Fruit fly (Drosophila melanogaster) whole organism, embryonic: ENCODE results near the gene Rpn9.
A peak's percentile ranks its signal among the peaks of the same experiment; 100 is the strongest.

Experiments
- Ada2b ChIP-seq: fragments of 200-800 bp; sonication (Bioruptor generic); IDR thresholded peaks from 2 replicates; pipeline ENCODE4 v1.3.6; 2022; ENCODE audit warnings: missing biosample characterization, missing genetic modification characterization
- Atf-2 ChIP-seq: fragments of 200-800 bp; sonication (Bioruptor generic); optimal IDR thresholded peaks from 2 replicates; lab custom pipeline; 2016; ENCODE audit warnings: missing biosample characterization, missing genetic modification characterization
- B-H2 ChIP-seq: fragments of 200-800 bp; sonication (Bioruptor generic); optimal IDR thresholded peaks from 2 replicates; lab custom pipeline; 2018; ENCODE audit warnings: missing biosample characterization, mild to moderate bottlenecking, missing genetic modification characterization
- CG10979 ChIP-seq: fragments of 200-800 bp; sonication (Bioruptor generic); optimal IDR thresholded peaks from 2 replicates; lab custom pipeline; 2018; ENCODE audit warnings: missing biosample characterization, mild to moderate bottlenecking, missing genetic modification characterization, moderate library complexity
- CG11504 ChIP-seq: fragments of 200-800 bp; sonication (Bioruptor generic); optimal IDR thresholded peaks from 3 replicates; lab custom pipeline; 2019; ENCODE audit warnings: missing biosample characterization, mild to moderate bottlenecking, missing genetic modification characterization, moderate library complexity
- CG12104 ChIP-seq: fragments of 200-800 bp; sonication (Bioruptor generic); optimal IDR thresholded peaks from 3 replicates; lab custom pipeline; 2016; ENCODE audit warnings: missing biosample characterization, missing genetic modification characterization
- CG1233 ChIP-seq: fragments of 200-800 bp; sonication (Bioruptor generic); optimal IDR thresholded peaks from 4 replicates; lab custom pipeline; 2018; ENCODE audit warnings: missing biosample characterization, mild to moderate bottlenecking, missing genetic modification characterization
- CG13123 ChIP-seq: fragments of 200-800 bp; sonication (Bioruptor generic); optimal IDR thresholded peaks from 2 replicates; lab custom pipeline; 2016; ENCODE audit warnings: missing biosample characterization, missing genetic modification characterization
- CG13287 ChIP-seq: fragments of 200-800 bp; sonication (Bioruptor generic); IDR thresholded peaks from 2 replicates; pipeline ENCODE4 v1.3.6; 2022; ENCODE audit warnings: missing biosample characterization, missing genetic modification characterization; ENCODE audit not compliant: partially characterized antibody
- CG13296 ChIP-seq: fragments of 200-800 bp; sonication (Bioruptor generic); optimal IDR thresholded peaks from 3 replicates; lab custom pipeline; 2018; ENCODE audit warnings: missing biosample characterization, mild to moderate bottlenecking, missing genetic modification characterization
- CG1832 ChIP-seq: fragments of 200-800 bp; sonication (Bioruptor generic); optimal IDR thresholded peaks from 2 replicates; lab custom pipeline; 2017; ENCODE audit warnings: missing biosample characterization, mild to moderate bottlenecking, missing genetic modification characterization, inconsistent platforms
- CG18619 ChIP-seq: fragments of 200-800 bp; sonication (Bioruptor generic); optimal IDR thresholded peaks from 3 replicates; lab custom pipeline; 2017; ENCODE audit warnings: missing biosample characterization, mild to moderate bottlenecking, missing genetic modification characterization
- CG30403 ChIP-seq: fragments of 200-800 bp; sonication (Bioruptor generic); optimal IDR thresholded peaks from 3 replicates; lab custom pipeline; 2016; ENCODE audit warnings: missing biosample characterization, missing genetic modification characterization
- CG31224 ChIP-seq: fragments of 200-800 bp; sonication (Bioruptor generic); IDR thresholded peaks from 2 replicates; pipeline ENCODE4 v1.3.6; 2022; ENCODE audit warnings: missing biosample characterization, missing genetic modification characterization
- CG31365 ChIP-seq: fragments of 200-800 bp; sonication (Bioruptor generic); optimal IDR thresholded peaks from 2 replicates; lab custom pipeline; 2018; ENCODE audit warnings: missing biosample characterization, mild to moderate bottlenecking, missing genetic modification characterization
- CG3163 ChIP-seq: fragments of 200-800 bp; sonication (Bioruptor generic); optimal IDR thresholded peaks from 3 replicates; lab custom pipeline; 2016; ENCODE audit warnings: missing biosample characterization, missing genetic modification characterization
- CG32767 ChIP-seq: fragments of 200-800 bp; sonication (Bioruptor generic); IDR thresholded peaks from 2 replicates; pipeline ENCODE4 v1.3.6; 2022; ENCODE audit warnings: missing biosample characterization, missing genetic modification characterization
- CG33557 ChIP-seq: fragments of 200-800 bp; sonication (Bioruptor generic); optimal IDR thresholded peaks from 2 replicates; lab custom pipeline; 2019; ENCODE audit warnings: missing biosample characterization, mild to moderate bottlenecking, missing genetic modification characterization, moderate library complexity
- CG3407 ChIP-seq: fragments of 200-800 bp; sonication (Bioruptor generic); optimal IDR thresholded peaks from 2 replicates; lab custom pipeline; 2018; ENCODE audit warnings: missing biosample characterization, mild to moderate bottlenecking, missing genetic modification characterization
- CG4424 ChIP-seq: fragments of 200-800 bp; sonication (Bioruptor generic); optimal IDR thresholded peaks from 3 replicates; lab custom pipeline; 2016; ENCODE audit warnings: missing biosample characterization, missing genetic modification characterization
- CG6854 ChIP-seq: fragments of 200-800 bp; sonication (Bioruptor generic); optimal IDR thresholded peaks from 3 replicates; lab custom pipeline; 2017; ENCODE audit warnings: missing biosample characterization, mild to moderate bottlenecking, missing genetic modification characterization
- CG7987 ChIP-seq: fragments of 200-800 bp; sonication (Bioruptor generic); optimal IDR thresholded peaks from 2 replicates; lab custom pipeline; 2018; ENCODE audit warnings: missing biosample characterization, mild to moderate bottlenecking, missing genetic modification characterization, moderate library complexity
- CG8290 ChIP-seq, 3 experiments: fragments of 200-800 bp; sonication (Bioruptor generic); optimal IDR thresholded peaks; 2 replicates each; lab custom pipeline; 2016 to 2019; ENCODE audit warnings: missing biosample characterization in 3 of 3, missing genetic modification characterization in 3 of 3, mild to moderate bottlenecking in 2 of 3, moderate library complexity in 1 of 3
- CG9797 ChIP-seq: fragments of 200-800 bp; sonication (Bioruptor generic); optimal IDR thresholded peaks from 3 replicates; lab custom pipeline; 2018; ENCODE audit warnings: missing biosample characterization, mild to moderate bottlenecking, missing genetic modification characterization
- ERR ChIP-seq: fragments of 200-800 bp; sonication (Bioruptor generic); optimal IDR thresholded peaks from 2 replicates; lab custom pipeline; 2016; ENCODE audit warnings: missing biosample characterization, missing genetic modification characterization
- HLH54F ChIP-seq: fragments of 200-800 bp; sonication (Bioruptor generic); optimal IDR thresholded peaks from 3 replicates; lab custom pipeline; 2016; ENCODE audit warnings: missing biosample characterization, missing genetic modification characterization
- HmgD ChIP-seq: fragments of 200-800 bp; sonication (Bioruptor generic); optimal IDR thresholded peaks from 3 replicates; lab custom pipeline; 2016; ENCODE audit warnings: missing biosample characterization, missing genetic modification characterization
- NK7.1 ChIP-seq: fragments of 200-800 bp; sonication (Bioruptor generic); optimal IDR thresholded peaks from 3 replicates; lab custom pipeline; 2016; ENCODE audit warnings: missing biosample characterization, missing genetic modification characterization
- Opbp ChIP-seq: fragments of 200-800 bp; sonication (Bioruptor generic); IDR thresholded peaks from 3 replicates; pipeline ENCODE4 v1.3.6; 2022; ENCODE audit warnings: missing biosample characterization, missing genetic modification characterization; ENCODE audit not compliant: partially characterized antibody
- Rfx ChIP-seq: fragments of 200-800 bp; sonication (Bioruptor generic); IDR thresholded peaks from 2 replicates; pipeline ENCODE4 v1.3.6; 2022; ENCODE audit warnings: missing biosample characterization, missing genetic modification characterization
- Spps ChIP-seq: fragments of 200-800 bp; sonication (Bioruptor generic); optimal IDR thresholded peaks from 2 replicates; lab custom pipeline; 2018; ENCODE audit warnings: missing biosample characterization, mild to moderate bottlenecking, missing genetic modification characterization
- TFAM ChIP-seq: fragments of 200-800 bp; sonication (Bioruptor generic); optimal IDR thresholded peaks from 2 replicates; lab custom pipeline; 2017; ENCODE audit warnings: missing biosample characterization, missing genetic modification characterization, inconsistent platforms
- ash1 ChIP-seq: fragments of 200-800 bp; sonication (Bioruptor generic); optimal IDR thresholded peaks from 2 replicates; lab custom pipeline; 2018; ENCODE audit warnings: missing biosample characterization, mild to moderate bottlenecking, missing genetic modification characterization
- bigmax ChIP-seq: fragments of 200-800 bp; sonication (Bioruptor generic); optimal IDR thresholded peaks from 2 replicates; lab custom pipeline; 2018; ENCODE audit warnings: missing biosample characterization, mild to moderate bottlenecking, missing genetic modification characterization
- chinmo ChIP-seq: fragments of 200-800 bp; sonication (Bioruptor generic); IDR thresholded peaks from 4 replicates; pipeline ENCODE4 v1.3.6; 2022; ENCODE audit warnings: missing biosample characterization, missing genetic modification characterization; ENCODE audit not compliant: partially characterized antibody
- ewg ChIP-seq: fragments of 200-800 bp; sonication (Bioruptor generic); optimal IDR thresholded peaks from 3 replicates; lab custom pipeline; 2017; ENCODE audit warnings: mild to moderate bottlenecking, missing biosample characterization, missing genetic modification reagents, missing genetic modification characterization
- hth ChIP-seq: fragments of >200 bp; optimal IDR thresholded peaks from 2 replicates; lab custom pipeline; 2017; ENCODE audit warnings: inconsistent platforms
- lola ChIP-seq, 3 experiments: fragments of >200 bp in 2 of 3; fragments of 200-800 bp in 1 of 3; sonication (Bioruptor generic) in 1 of 3; optimal IDR thresholded peaks; 2 replicates each; lab custom pipeline; 2017 to 2019; ENCODE audit warnings: missing biosample characterization in 3 of 3, missing genetic modification characterization in 3 of 3, mild to moderate bottlenecking in 1 of 3, moderate library complexity in 1 of 3
- mld ChIP-seq: fragments of 200-800 bp; sonication (Bioruptor generic); IDR thresholded peaks from 3 replicates; pipeline ENCODE4 v1.3.6; 2022; ENCODE audit warnings: missing biosample characterization, missing genetic modification characterization; ENCODE audit not compliant: partially characterized antibody
- nerfin-1 ChIP-seq: fragments of 200-800 bp; sonication (Bioruptor generic); optimal IDR thresholded peaks from 3 replicates; lab custom pipeline; 2019; ENCODE audit warnings: missing biosample characterization, mild to moderate bottlenecking, missing genetic modification characterization, moderate library complexity
- nerfin-2 ChIP-seq: fragments of 200-800 bp; sonication (Bioruptor generic); IDR thresholded peaks from 2 replicates; pipeline ENCODE4 v1.3.6; 2022; ENCODE audit warnings: missing biosample characterization, missing genetic modification characterization; ENCODE audit not compliant: partially characterized antibody
- schlank ChIP-seq: fragments of 200-800 bp; sonication (Bioruptor generic); optimal IDR thresholded peaks from 2 replicates; lab custom pipeline; 2018; ENCODE audit warnings: missing biosample characterization, mild to moderate bottlenecking, missing genetic modification characterization
- sd ChIP-seq: fragments of 200-800 bp; sonication (Bioruptor generic); optimal IDR thresholded peaks from 3 replicates; lab custom pipeline; 2018; ENCODE audit warnings: missing biosample characterization, mild to moderate bottlenecking, missing genetic modification characterization, moderate library complexity
- sqz ChIP-seq: fragments of 200-800 bp; sonication (Bioruptor generic); optimal IDR thresholded peaks from 3 replicates; lab custom pipeline; 2018; ENCODE audit warnings: missing biosample characterization, mild to moderate bottlenecking, missing genetic modification characterization
- stwl ChIP-seq: fragments of 200-800 bp; sonication (Bioruptor generic); optimal IDR thresholded peaks from 3 replicates; lab custom pipeline; 2018; ENCODE audit warnings: missing biosample characterization, mild to moderate bottlenecking, missing genetic modification characterization, moderate library complexity
- tna ChIP-seq: fragments of 200-800 bp; sonication (Bioruptor generic); IDR thresholded peaks from 2 replicates; pipeline ENCODE4 v1.3.6; 2022; ENCODE audit warnings: missing biosample characterization, missing genetic modification characterization; ENCODE audit not compliant: partially characterized antibody
- trh ChIP-seq: fragments of 200-800 bp; sonication (Bioruptor generic); optimal IDR thresholded peaks from 2 replicates; lab custom pipeline; 2016; ENCODE audit warnings: missing biosample characterization, missing genetic modification characterization
- tx ChIP-seq: fragments of 200-800 bp; sonication (Bioruptor generic); optimal IDR thresholded peaks from 2 replicates; lab custom pipeline; 2016; ENCODE audit warnings: missing biosample characterization, missing genetic modification characterization
- wek ChIP-seq: fragments of 200-800 bp; sonication (Bioruptor generic); optimal IDR thresholded peaks from 3 replicates; lab custom pipeline; 2018; ENCODE audit warnings: missing biosample characterization, mild to moderate bottlenecking, missing genetic modification characterization, moderate library complexity
- zfh1 ChIP-seq: fragments of 200-800 bp; sonication (Bioruptor generic); IDR thresholded peaks from 3 replicates; pipeline ENCODE4 v1.3.6; 2022; ENCODE audit warnings: missing biosample characterization, missing genetic modification characterization

The Rpn9 gene

dm6 chr3R:23752728-23753127, 19.5 kb upstream of the Rpn9 start, which contains the start of the genes RanBP3 and Rpt5 (continued):
- TF ChIP-seq B-H2 (GFP tag; lab: Kevin White, UChicago) (peak; percentile 65), ERR (GFP tag; lab: Kevin White, UChicago) (peak; percentile 77), CG4424 (GFP tag; lab: Kevin White, UChicago) (peak; percentile 31), chinmo (GFP tag; lab: Robert Waterston, UW) (peak; percentile 69; the same call in 1 of the 4 replicates), Rfx (GFP tag; lab: Robert Waterston, UW) (peak; percentile 83), CG32767 (GFP tag; lab: Robert Waterston, UW) (no peak), CG30403 (GFP tag; lab: Kevin White, UChicago) (peak; percentile 61), CG33557 (GFP tag; lab: Kevin White, UChicago) (no peak), CG11504 (tag; lab: Kevin White, UChicago) (no peak), HmgD (GFP tag; lab: Kevin White, UChicago) (peak; percentile 55), stwl (peak; percentile 93), CG9797 (GFP tag; lab: Kevin White, UChicago) (peak; percentile 40), CG13287 (peak; percentile 88), Spps (no peak), CG7987 (peak; percentile 55), CG12104 (GFP tag; lab: Kevin White, UChicago) (peak; percentile 0), CG13123 (GFP tag; lab: Kevin White, UChicago) (no peak), Atf-2 (GFP tag; lab: Kevin White, UChicago) (peak; percentile 48), Opbp (GFP tag; lab: Robert Waterston, UW) (peak; percentile 90), hth (no peak), NK7.1 (GFP tag; lab: Kevin White, UChicago) (peak; percentile 41), CG1832 (GFP tag; lab: Kevin White, UChicago) (no peak), sqz (GFP tag; lab: Kevin White, UChicago) (no peak), ewg (no peak), Ada2b (GFP tag; lab: Robert Waterston, UW) (no peak), CG3163 (GFP tag; lab: Kevin White, UChicago) (peak; percentile 63), tna (GFP tag; lab: Robert Waterston, UW) (peak; percentile 74), CG3407 (GFP tag; lab: Kevin White, UChicago) (no peak), CG8290 (GFP tag; optimal IDR thresholded peaks at IDR 0.05; lab: Kevin White, UChicago) (no peak), CG8290 (tag; optimal IDR thresholded peaks at IDR 0.05; lab: Kevin White, UChicago) (no peak), schlank (tag; lab: Kevin White, UChicago) (no peak), CG31224 (no peak), tx (GFP tag; lab: Kevin White, UChicago) (peak; percentile 44), CG1233 (GFP tag; lab: Kevin White, UChicago) (peak; percentile 27), sd (tag; lab: Kevin White, UChicago) (no peak), trh (GFP tag; lab: Kevin White, UChicago) (peak; percentile 18), CG31365 (tag; lab: Kevin White, UChicago) (no peak), bigmax (GFP tag; lab: Kevin White, UChicago) (no peak), ash1 (GFP tag; lab: Kevin White, UChicago) (no peak), TFAM (no peak), CG13296 (GFP tag; lab: Kevin White, UChicago) (peak; percentile 49), wek (GFP tag; lab: Kevin White, UChicago) (no peak), mld (peak; percentile 92), nerfin-1 (peak; percentile 9), zfh1 (GFP tag; lab: Robert Waterston, UW) (peak; percentile 38; the same call in 1 of the 3 replicates), lola (GFP tag; optimal IDR thresholded peaks at IDR 0.05; lab: Kevin White, UChicago) (no peak), CG10979 (tag; lab: Kevin White, UChicago) (peak; percentile 32), CG6854 (GFP tag; lab: Kevin White, UChicago) (no peak), CG18619 (peak; percentile 24), nerfin-2 (GFP tag; lab: Robert Waterston, UW) (peak; percentile 75), HLH54F (GFP tag; lab: Kevin White, UChicago) (peak; percentile 71)
